Fruit fly (Drosophila melanogaster): ENCODE results near the gene Spn88Eb.

Spn88Eb gene

DNA sequence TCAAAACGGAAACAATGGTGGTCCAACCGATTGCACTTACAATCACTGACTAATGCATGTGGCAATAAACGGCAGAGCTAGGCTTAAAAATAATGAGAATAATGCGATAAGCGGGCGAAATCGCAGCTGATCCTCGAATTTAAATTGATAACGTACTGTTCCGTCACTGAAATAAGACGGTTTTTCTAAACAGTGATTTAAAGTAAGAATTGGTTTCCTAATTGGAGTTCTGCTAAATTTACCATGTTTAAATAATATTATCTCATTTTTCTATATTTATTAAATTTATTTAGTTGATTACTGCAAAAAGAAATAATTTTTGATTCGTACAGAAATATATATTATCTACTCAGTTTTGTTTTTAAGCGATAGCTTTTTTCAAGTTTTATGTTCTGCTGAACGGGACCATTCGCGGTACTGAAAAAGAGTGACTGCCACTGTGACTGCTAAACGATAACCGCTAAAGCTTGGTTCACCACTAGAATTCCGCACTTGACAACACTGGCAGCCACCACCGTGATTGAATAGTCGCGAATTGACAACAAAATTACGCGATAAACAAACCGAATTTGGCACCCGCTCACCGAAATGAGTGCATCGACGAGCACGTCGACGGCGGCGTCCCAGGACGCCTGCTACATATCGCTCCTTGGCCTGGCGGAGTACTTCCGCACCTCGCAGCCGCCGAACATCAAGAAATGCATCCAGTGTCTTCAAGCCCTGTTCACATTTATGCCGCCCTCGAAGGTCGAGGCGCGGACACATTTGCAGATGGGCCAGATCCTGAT, at the start of gene Spn88Eb, which contains the start of gene Mau2:
Gene Spn88Eb (minus strand): TSS at position 51 of the 788 bp plus-strand sequence.
Gene Mau2 (plus strand): TSS at position 493 of the 788 bp plus-strand sequence.
- peak; percentile 12 for TF ChIP-seq CG17801 (GFP tag; optimal IDR thresholded peaks at IDR 0.05; ENCODE audit: partially characterized antibody)

DNA sequence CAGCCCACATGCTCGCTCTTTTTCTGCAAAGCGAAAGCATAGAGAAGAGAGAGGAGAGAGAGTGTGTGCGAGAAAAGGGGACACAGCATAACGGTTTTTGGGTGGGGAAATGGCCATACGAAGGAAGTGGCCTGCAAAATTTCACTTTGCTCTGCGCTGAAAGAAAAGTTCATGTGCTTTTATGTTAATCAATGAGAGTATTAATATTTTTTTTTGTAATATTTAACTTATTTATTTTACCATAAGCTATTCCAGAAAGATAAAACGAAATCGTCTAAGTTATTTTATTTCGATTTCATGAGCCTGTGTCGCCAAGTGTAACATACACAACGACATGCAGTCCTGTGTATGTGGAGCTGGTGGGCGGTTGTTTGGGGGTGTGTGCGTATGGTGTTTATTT, 41.9 kb upstream of the Spn88Eb start:
- no peak for TF ChIP-seq CG17801 (GFP tag; optimal IDR thresholded peaks at IDR 0.05; ENCODE audit: partially characterized antibody)

DNA sequence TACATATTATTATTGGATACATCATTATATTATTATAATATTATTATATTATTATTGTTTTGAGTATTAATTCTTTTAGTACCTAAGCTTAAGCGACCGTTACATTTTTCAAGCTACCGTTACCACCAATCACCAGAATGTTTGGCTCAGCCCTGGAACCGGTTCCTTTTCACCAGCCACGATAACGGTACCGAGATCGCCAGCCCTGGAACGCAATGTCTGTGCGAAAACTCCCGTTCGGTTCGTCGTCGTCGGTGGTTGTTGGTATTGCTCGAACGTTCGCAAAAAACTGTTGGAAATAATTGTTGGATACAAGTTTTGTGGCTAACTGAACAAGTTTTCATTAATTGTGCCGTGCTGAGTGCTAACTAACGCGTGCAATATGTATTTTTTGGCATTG, 41.2 kb upstream of the Spn88Eb start, which contains the start of gene CG42404:
Gene CG42404 (plus strand): TSS at position 360 of the 400 bp plus-strand sequence.
- no peak for TF ChIP-seq CG17801 (GFP tag; optimal IDR thresholded peaks at IDR 0.05; ENCODE audit: partially characterized antibody)

DNA sequence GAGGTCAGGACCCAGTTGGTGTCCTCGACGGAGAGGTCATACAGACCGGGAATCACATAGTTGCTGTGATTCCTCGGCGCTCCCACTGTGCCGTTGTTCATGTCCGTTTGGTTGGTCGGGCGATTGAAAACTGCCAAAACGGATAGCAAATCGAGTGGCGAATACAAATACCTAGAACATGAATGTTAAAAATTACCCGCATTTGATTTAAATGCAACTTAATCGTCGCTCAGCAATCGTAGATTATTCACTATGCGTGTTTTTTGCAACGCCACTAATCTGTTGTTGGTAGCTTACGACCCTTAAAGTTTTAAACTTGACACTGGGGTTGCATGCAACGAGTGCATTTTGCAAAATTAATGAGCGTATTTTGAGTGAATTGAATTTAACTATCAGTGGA, 40.5 kb upstream of the Spn88Eb start, which contains the start of gene Amt:
Gene Amt (minus strand): TSS at position 101 of the 400 bp plus-strand sequence.
- TF ChIP-seq CG17801 (GFP tag; optimal IDR thresholded peaks at IDR 0.05; ENCODE audit: partially characterized antibody), result no peak

DNA sequence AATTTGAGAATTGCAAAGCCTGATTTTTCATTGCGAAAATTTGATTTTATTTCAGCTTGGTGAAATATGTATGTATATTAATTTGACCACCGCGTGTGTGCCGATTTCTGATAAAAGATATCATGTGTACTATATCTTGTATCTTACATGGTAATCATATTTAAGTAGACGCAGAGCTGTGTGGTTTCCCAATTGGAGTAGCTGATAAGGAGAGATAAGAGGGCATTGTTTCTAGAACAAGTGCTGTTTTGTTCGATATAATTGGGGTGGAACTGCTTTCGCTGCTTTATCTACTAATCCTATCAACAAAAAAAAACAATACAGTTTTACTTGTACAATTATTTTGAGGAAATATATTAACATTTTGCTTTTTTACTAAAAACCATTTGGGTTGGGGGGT, 38.0 kb upstream of the Spn88Eb start:
- no peak for TF ChIP-seq CG17801 (GFP tag; optimal IDR thresholded peaks at IDR 0.05; ENCODE audit: partially characterized antibody)

DNA sequence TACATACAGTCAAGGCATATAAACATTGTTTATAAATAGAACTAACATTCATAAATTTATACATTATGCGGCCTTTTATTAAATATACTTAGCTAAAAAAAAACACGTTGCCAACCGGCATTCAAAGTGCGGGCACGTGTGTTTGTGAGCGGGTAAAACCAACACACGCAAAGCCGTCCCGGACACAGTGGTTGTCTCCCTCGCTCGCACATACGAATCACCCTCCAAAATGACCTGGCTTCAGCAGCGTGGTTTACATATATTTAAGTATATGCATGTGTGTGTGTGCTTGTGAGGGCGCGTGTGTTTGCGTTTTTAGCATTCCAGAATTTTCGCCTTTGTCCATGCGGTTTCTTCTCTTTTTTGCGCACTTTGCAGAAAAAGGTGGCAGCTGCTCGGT, 34.9 kb upstream of the Spn88Eb start:
- no peak for TF ChIP-seq CG17801 (GFP tag; optimal IDR thresholded peaks at IDR 0.05; ENCODE audit: partially characterized antibody)

DNA sequence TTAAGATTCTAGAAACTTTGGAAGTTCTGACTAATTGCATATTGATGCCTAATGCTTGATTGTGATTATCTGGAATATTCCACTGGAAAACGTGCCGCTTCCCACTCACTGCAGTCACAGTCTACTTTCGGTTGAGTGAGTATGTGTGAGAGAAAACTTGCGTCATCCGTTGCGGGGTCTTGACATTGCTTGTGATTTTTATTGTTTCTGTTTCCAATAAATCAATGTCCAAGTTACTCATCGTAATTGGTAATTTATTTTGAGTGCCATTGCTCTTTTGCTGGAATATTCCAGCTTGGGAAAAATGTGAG, 34.4 kb upstream of the Spn88Eb start:
- TF ChIP-seq CG17801 (GFP tag; optimal IDR thresholded peaks at IDR 0.05; ENCODE audit: partially characterized antibody), result no peak

DNA sequence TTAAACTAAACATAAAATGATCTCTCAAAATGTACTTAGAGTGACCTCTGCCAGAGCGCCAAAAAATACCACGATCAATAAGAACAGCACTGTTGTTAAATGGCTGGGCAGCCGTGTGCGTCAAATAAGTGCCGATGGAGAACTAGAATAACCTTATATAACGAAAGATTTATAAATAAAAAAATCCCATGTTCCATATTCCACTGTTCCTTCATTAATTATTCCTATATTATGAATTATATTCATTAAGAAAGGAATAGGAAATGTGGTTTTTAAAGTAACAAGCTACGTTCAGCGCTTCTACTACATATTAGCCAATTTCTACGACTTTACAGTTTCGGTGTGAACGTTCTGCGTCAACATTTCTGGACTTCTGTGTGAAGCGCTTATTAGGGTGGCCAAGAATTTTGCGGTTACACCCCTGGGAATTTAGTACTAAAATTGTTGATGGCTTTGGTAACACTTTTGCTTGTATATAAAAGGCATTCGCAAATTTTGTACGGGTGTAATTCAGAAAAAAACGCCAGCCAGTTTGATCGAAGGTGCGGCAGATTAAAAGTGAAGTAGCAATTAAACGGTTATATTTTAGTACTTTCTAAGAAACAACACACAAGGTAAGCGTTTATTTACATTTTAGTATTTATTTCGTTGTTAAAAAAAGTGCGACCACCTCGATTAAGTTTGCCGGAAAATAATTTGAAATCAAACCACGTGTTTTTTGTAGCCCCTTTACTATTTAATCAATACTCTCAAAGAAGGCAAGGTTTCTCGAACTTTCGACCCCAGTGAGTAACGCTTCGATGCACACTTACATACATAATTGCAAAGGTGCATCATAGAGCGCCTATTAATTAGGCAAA, 33.9 kb upstream of the Spn88Eb start, which contains the start of the genes tefu and Hsc70-4:
Gene tefu (minus strand): TSS at position 51 of the 860 bp plus-strand sequence.
Gene Hsc70-4 (plus strand): TSS at position 502 of the 860 bp plus-strand sequence.
- TF ChIP-seq CG17801 (GFP tag; optimal IDR thresholded peaks at IDR 0.05; ENCODE audit: partially characterized antibody), result peak; percentile 50

DNA sequence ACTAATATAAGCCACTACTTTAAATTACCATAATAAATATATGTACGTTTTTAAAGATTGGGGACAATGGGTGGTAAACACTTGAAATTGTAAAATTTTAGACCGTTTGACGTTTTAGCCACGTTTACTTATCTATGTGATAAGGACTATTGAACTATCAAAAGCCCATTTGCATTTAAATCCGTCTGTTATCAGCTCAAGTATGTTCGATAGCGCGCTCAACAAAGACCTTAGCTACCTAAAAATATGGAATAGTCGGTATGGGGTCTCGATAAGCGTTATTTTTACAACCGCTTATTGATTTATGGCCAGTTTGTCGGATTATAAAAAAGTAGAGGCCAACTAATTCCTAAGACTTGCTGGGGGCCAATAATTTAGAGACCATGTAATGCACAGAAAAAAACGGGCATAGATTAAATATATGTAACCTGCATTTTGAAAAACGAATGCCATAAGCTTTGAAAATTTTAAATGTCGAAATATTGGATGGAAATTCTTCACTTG, 23.1 kb upstream of the Spn88Eb start:
- TF ChIP-seq CG17801 (GFP tag; optimal IDR thresholded peaks at IDR 0.05; ENCODE audit: partially characterized antibody), result no peak

DNA sequence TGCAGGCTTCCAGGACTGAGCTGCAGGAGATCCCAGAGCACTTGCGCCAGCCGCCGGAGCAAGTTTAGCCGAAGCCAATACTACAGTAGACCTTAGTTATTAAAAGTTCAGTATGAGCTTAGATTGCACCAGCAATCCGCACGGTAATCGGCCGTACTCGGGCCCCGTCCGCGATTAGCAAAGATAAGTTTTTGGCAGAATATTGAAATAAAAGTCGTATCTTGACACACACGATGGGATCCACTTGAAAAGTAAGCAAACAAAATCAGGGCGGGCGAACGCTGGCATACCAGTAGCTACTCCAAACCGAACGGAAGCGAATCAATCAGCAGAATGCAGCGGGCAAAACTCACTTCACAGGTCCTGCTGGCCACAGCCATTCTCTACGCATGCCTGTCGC, 21.7 kb upstream of the Spn88Eb start, which contains the start of gene CG34316:
Gene CG34316 (plus strand): TSS at position 301 of the 400 bp plus-strand sequence.
- no peak for TF ChIP-seq CG17801 (GFP tag; optimal IDR thresholded peaks at IDR 0.05; ENCODE audit: partially characterized antibody)

DNA sequence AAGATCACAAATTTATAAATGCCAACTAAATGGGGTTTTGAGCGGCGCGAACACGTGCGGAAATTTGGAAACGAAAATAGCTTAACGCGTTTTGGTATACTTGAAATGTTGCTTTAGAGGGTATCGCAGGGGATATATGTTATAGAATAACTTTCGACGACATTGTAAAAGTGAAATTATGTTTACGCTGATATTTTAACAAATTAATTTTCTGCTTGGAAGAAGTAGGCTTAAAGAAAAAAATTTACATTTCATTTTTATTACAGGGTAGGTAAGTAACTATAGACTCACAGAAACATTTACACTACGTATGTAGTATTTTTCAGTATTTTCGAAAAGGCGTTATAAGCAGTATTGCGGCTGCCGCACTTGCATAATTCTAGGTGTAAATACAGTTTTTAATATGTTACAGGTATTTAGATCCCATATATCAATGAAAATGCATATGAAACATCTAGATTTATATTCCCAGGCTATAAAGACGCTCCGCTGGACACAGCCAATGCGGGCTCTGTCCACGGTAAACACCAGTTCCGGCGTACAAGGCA, 20.8 kb upstream of the Spn88Eb start, which contains the start of the genes Art3 and mRpS10:
Gene Art3 (minus strand): TSS at position 80 of the 548 bp plus-strand sequence.
Gene mRpS10 (plus strand): TSS at position 337 of the 548 bp plus-strand sequence.
- peak; percentile 100 for TF ChIP-seq CG17801 (GFP tag; optimal IDR thresholded peaks at IDR 0.05; ENCODE audit: partially characterized antibody)

DNA sequence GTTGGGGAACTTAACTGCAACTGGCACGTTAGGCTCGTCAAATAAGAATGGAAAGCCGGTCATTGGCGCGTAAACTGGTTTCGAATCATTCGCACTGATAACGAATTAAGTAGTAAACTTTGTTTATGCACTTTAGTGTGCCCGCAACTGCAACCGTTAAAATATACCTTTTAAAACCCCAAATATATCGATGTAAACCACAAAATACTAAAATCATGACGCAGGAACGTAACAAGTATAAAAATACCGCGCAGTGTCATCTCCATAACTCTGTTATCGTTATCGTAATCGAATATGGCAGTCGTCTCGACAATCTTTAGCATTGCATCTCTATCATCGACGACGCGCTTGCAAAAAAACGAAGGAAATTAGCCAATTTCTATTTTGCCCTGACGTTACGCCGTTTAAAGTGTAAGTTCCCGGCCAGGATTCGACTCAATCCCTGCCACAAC, 16.7 kb upstream of the Spn88Eb start, which contains the start of the genes CG31344 and Caf1-55:
Gene CG31344 (minus strand): TSS at position 51 of the 452 bp plus-strand sequence.
Gene Caf1-55 (plus strand): TSS at position 298 of the 452 bp plus-strand sequence.
- peak; percentile 40 for TF ChIP-seq CG17801 (GFP tag; optimal IDR thresholded peaks at IDR 0.05; ENCODE audit: partially characterized antibody)

DNA sequence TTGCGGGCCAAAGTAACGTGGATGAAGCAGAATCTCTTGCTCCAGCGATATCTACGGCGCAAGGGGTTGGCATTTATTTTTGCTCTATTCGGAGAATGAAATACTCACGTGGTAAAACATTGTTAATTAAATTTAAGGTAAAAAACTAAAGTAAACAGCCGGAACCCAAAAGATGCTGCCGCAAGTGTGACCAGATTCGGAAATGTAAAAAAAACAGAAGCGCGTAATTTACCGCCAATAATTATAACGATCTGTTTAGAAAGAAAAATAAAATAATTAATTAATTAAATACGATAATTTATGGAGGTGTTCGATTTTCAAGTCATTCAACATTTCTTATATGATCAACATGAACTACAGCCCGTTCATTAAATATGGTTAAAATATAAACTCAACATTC, 14.4 kb upstream of the Spn88Eb start, which contains the start of gene Polr2G:
Gene Polr2G (minus strand): TSS at position 208 of the 400 bp plus-strand sequence.
- no peak for TF ChIP-seq CG17801 (GFP tag; optimal IDR thresholded peaks at IDR 0.05; ENCODE audit: partially characterized antibody)

DNA sequence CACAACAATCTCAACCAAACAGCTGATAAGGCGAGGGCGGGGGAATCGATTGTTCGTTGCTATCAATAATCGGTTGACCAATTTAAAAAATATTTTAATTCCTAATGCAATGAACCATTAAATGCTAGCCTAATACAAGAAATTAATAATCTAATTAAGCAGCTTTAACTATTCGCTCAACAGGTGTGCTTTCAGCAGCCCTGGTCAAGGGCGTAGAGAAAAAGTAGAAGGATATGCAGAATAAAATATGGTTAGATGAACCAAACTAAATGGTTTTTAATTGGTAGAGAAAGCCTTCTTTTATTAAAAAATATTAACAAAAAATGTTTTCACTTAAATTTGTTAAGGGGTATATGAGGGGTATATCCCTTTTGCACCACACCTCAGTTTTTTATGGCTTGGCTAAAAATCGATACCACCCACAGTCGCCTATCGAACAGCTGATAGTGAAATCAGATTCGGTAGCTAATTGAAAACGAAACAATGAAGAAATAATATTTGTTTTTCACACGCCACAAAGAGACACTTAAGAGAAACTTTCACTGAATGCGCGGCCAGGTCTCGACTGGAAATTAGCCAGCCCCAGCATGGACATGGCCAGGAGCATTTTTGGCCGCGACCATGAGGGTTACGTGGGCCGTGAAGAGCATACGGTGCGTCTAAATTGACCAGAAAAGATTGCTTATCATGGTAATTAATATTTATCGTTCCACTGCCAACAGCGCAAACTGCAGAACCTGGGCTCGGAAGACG, 10.4 kb upstream of the Spn88Eb start, which contains the start of the genes SIDL and CG12241:
Gene SIDL (minus strand): TSS at position 51 of the 753 bp plus-strand sequence.
Gene CG12241 (plus strand): TSS at position 433 of the 753 bp plus-strand sequence.
- peak; percentile 76 for TF ChIP-seq CG17801 (GFP tag; optimal IDR thresholded peaks at IDR 0.05; ENCODE audit: partially characterized antibody)

Measured in ovary, adult (tissue).